Worm (Caenorhabditis elegans) whole organism, L3 larva: ENCODE results near the gene mltn-9.

Experiments used
- ZK546.5 ChIP-seq: sonication (generic microtip); optimal IDR thresholded peaks from 2 replicates; lab custom pipeline; 2017; ENCODE audit warnings: missing biosample characterization, missing genetic modification characterization
- aly-2 ChIP-seq: fragments of 150-350 bp; optimal IDR thresholded peaks from 2 replicates; lab custom pipeline; 2014; ENCODE audit warnings: missing biosample characterization, missing genetic modification characterization
- ama-1 ChIP-seq: fragments of 150-350 bp; optimal IDR thresholded peaks from 2 replicates; lab custom pipeline; 2018
- ceh-16 ChIP-seq: sonication (generic microtip); optimal IDR thresholded peaks from 2 replicates; lab custom pipeline; 2017; ENCODE audit warnings: missing biosample characterization, missing genetic modification characterization
- ceh-28 ChIP-seq: fragments of 150-350 bp; optimal IDR thresholded peaks from 2 replicates; lab custom pipeline; 2014; ENCODE audit warnings: missing biosample characterization, missing genetic modification reagents, missing genetic modification characterization
- ceh-82 ChIP-seq: fragments of 150-350 bp; optimal IDR thresholded peaks from 2 replicates; lab custom pipeline; 2014; ENCODE audit warnings: missing biosample characterization, missing genetic modification characterization
- elt-1 ChIP-seq: fragments of 150-350 bp; optimal IDR thresholded peaks from 2 replicates; lab custom pipeline; 2014; ENCODE audit warnings: missing biosample characterization, missing genetic modification characterization
- elt-2 ChIP-seq: sonication (generic microtip); optimal IDR thresholded peaks from 2 replicates; lab custom pipeline; 2016; ENCODE audit warnings: missing genetic modification reagents, mild to moderate bottlenecking, missing genetic modification characterization, missing compliant biosample characterization
- elt-3 ChIP-seq, 3 experiments: fragments of 150-350 bp in 1 of 3; sonication (generic microtip) in 2 of 3; optimal IDR thresholded peaks; 2 replicates in 2 of 3; 4 replicates in 1 of 3; lab custom pipeline; 2014 to 2017; ENCODE audit warnings: missing biosample characterization in 3 of 3, missing genetic modification characterization in 3 of 3
- eor-1 ChIP-seq, 2 experiments: fragments of 150-350 bp; optimal IDR thresholded peaks; 2 replicates each; lab custom pipeline; 2014 to 2018; ENCODE audit warnings: missing biosample characterization in 2 of 2, missing genetic modification characterization in 2 of 2
- fkh-10 ChIP-seq: sonication (generic microtip); optimal IDR thresholded peaks from 2 replicates; lab custom pipeline; 2017; ENCODE audit warnings: missing biosample characterization, missing genetic modification reagents, missing genetic modification characterization
- fkh-2 ChIP-seq: fragments of 150-350 bp; optimal IDR thresholded peaks from 2 replicates; lab custom pipeline; 2014; ENCODE audit warnings: missing biosample characterization, missing genetic modification reagents, missing genetic modification characterization
- hmg-11 ChIP-seq: sonication (generic microtip); optimal IDR thresholded peaks from 2 replicates; lab custom pipeline; 2016; ENCODE audit warnings: missing genetic modification characterization, missing compliant biosample characterization
- jun-1 ChIP-seq: fragments of 150-350 bp; optimal IDR thresholded peaks from 2 replicates; lab custom pipeline; 2014; ENCODE audit warnings: missing biosample characterization, missing genetic modification reagents, missing genetic modification characterization
- lin-39 ChIP-seq: fragments of 150-350 bp; optimal IDR thresholded peaks from 2 replicates; lab custom pipeline; 2018; ENCODE audit warnings: missing biosample characterization, missing genetic modification reagents, missing genetic modification characterization
- lsy-12 ChIP-seq: sonication (generic microtip); optimal IDR thresholded peaks from 2 replicates; lab custom pipeline; 2016; ENCODE audit warnings: mild to moderate bottlenecking, missing genetic modification characterization, missing compliant biosample characterization
- nfya-1 ChIP-seq: sonication (generic microtip); optimal IDR thresholded peaks from 2 replicates; lab custom pipeline; 2017; ENCODE audit warnings: missing genetic modification characterization, mild to moderate bottlenecking, missing compliant biosample characterization, antibody characterized with exemption, moderate library complexity; ENCODE audit not compliant: insufficient read depth
- nhr-11 ChIP-seq: fragments of 150-350 bp; optimal IDR thresholded peaks from 2 replicates; lab custom pipeline; 2014; ENCODE audit warnings: missing biosample characterization, missing genetic modification characterization
- nhr-12 ChIP-seq: fragments of 150-350 bp; optimal IDR thresholded peaks from 2 replicates; lab custom pipeline; 2014; ENCODE audit warnings: missing biosample characterization, missing genetic modification characterization
- nhr-23 ChIP-seq: fragments of 150-350 bp; optimal IDR thresholded peaks from 2 replicates; lab custom pipeline; 2014; ENCODE audit warnings: missing biosample characterization, missing genetic modification reagents, missing genetic modification characterization
- nhr-237 ChIP-seq: fragments of 150-350 bp; optimal IDR thresholded peaks from 2 replicates; lab custom pipeline; 2014; ENCODE audit warnings: missing biosample characterization, missing genetic modification characterization
- nhr-25 ChIP-seq: sonication (generic microtip); optimal IDR thresholded peaks from 2 replicates; lab custom pipeline; 2017; ENCODE audit warnings: missing biosample characterization, missing genetic modification characterization
- nhr-43 ChIP-seq: sonication (generic microtip); optimal IDR thresholded peaks from 2 replicates; lab custom pipeline; 2016; ENCODE audit warnings: mild to moderate bottlenecking, missing genetic modification characterization, missing compliant biosample characterization; ENCODE audit not compliant: poor library complexity, severe bottlenecking
- nhr-67 ChIP-seq: fragments of 150-350 bp; optimal IDR thresholded peaks from 2 replicates; lab custom pipeline; 2014; ENCODE audit warnings: missing biosample characterization, missing genetic modification characterization
- nhr-76 ChIP-seq: fragments of 150-350 bp; sonication (generic microtip); optimal IDR thresholded peaks from 5 replicates; lab custom pipeline; 2014; ENCODE audit warnings: missing biosample characterization, missing genetic modification characterization
- nhr-77 ChIP-seq: fragments of 150-350 bp; optimal IDR thresholded peaks from 2 replicates; lab custom pipeline; 2014; ENCODE audit warnings: missing biosample characterization, missing genetic modification characterization
- pqm-1 ChIP-seq: fragments of 150-350 bp; optimal IDR thresholded peaks from 2 replicates; lab custom pipeline; 2017; ENCODE audit warnings: missing biosample characterization, missing genetic modification characterization, inconsistent platforms
- sea-2 ChIP-seq: fragments of 150-350 bp; sonication (generic microtip); optimal IDR thresholded peaks from 4 replicates; lab custom pipeline; 2014; ENCODE audit warnings: missing biosample characterization, missing genetic modification reagents, missing genetic modification characterization
- skn-1 ChIP-seq: fragments of 150-350 bp; optimal IDR thresholded peaks from 2 replicates; lab custom pipeline; 2014; ENCODE audit warnings: missing biosample characterization, missing genetic modification characterization
- snpc-4 ChIP-seq: fragments of 150-350 bp; optimal IDR thresholded peaks from 2 replicates; lab custom pipeline; 2014; ENCODE audit warnings: missing biosample characterization, missing genetic modification characterization
- tbx-2 ChIP-seq: sonication (generic microtip); optimal IDR thresholded peaks from 2 replicates; lab custom pipeline; 2016; ENCODE audit warnings: mild to moderate bottlenecking, missing genetic modification characterization, missing compliant biosample characterization
- unc-62 ChIP-seq: fragments of 150-350 bp; sonication (generic microtip); optimal IDR thresholded peaks from 4 replicates; lab custom pipeline; 2014; ENCODE audit warnings: missing biosample characterization, missing genetic modification reagents, missing genetic modification characterization
- zag-1 ChIP-seq: fragments of 150-350 bp; optimal IDR thresholded peaks from 2 replicates; lab custom pipeline; 2014; ENCODE audit warnings: missing biosample characterization, missing genetic modification characterization
- ztf-11 ChIP-seq: fragments of 150-350 bp; optimal IDR thresholded peaks from 2 replicates; lab custom pipeline; 2014; ENCODE audit warnings: missing biosample characterization, missing genetic modification characterization
- ztf-4 ChIP-seq: fragments of 150-350 bp; optimal IDR thresholded peaks from 2 replicates; lab custom pipeline; 2014; ENCODE audit warnings: missing biosample characterization, missing genetic modification characterization

The mltn-9 gene

DNA sequence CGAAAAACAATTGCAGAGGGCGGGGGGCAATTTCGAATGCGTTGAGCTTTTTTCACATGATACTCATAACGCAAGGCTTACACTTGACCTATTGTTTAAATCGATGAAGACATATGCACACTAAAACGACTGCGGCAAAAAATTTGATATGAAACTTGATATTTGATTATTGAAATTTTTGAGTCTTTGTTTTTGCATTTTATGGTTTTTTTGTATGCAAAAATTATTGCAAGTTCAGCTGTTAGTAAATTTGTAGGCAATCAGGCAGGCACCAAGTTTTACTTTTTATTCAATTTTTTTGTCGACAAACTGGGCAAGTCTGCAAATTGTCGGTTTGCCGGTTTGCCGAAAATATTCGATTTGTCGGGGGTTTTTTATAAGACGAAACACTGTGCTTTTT lies 9.7 kb upstream of the mltn-9 start, which contains the start of gene arl-3:
Gene arl-3, plus strand, starts transcription at position 301 of the 400 bp plus-strand sequence.
- TF ChIP-seq skn-1 (peak; percentile 7), ztf-11 (tag; lab: Kevin White, UChicago) (no peak)

DNA sequence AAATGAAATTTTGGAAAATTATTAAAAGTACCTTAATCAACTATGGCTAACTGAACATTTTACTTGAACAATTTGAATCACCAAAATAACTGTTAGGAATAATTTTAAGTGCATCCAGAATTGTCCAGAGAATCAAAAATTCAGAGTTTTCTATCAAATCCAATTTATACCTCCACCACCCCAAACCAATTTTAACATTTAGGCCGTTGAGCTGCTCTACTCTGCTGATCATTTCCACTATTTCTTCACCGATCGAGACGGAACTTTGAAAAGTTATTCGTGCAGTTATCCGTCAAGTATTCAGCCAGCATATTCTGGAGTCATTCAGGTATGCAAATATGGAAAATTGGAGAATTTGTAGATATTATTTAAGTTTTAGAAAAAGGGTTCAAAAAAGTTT lies 7.3 kb upstream of the mltn-9 start:
- TF ChIP-seq nhr-11 (no peak), ama-1 (lab: Kevin White, UChicago) (peak; percentile 92), ztf-4 (tag; lab: Kevin White, UChicago) (peak; percentile 71)

DNA sequence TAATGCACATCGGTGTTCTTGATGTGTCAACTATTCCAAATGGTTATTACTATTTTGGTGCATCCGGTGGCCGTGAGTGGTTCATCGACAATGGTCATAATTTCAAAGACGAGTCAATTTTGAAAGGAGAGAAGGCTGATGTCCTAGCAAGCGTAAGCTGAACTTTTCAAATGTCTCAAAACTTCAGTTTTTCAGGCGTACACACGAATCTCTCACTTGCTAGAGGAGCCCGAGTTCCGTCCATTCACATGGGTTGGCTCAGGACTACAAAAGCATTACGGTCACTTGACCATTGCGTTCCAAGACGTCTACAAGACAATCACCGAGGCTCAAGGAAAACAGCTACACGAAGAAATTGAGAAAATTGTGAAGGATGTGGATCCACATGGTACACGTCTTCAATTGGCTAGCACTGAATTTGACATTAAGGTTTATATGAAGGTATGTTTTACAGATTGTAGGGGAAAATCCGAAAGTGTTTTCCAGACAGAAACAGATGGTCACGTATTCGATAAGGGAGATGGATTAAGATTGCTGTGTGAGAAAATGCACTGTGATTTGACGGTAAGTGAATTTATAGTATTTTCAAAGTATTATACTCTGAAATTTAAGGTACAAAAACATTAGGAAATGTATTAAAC lies 6.4 kb upstream of the mltn-9 start:
- TF ChIP-seq aly-2 = no peak
- peak; percentile 81 for TF ChIP-seq ama-1 (lab: Kevin White, UChicago)

DNA sequence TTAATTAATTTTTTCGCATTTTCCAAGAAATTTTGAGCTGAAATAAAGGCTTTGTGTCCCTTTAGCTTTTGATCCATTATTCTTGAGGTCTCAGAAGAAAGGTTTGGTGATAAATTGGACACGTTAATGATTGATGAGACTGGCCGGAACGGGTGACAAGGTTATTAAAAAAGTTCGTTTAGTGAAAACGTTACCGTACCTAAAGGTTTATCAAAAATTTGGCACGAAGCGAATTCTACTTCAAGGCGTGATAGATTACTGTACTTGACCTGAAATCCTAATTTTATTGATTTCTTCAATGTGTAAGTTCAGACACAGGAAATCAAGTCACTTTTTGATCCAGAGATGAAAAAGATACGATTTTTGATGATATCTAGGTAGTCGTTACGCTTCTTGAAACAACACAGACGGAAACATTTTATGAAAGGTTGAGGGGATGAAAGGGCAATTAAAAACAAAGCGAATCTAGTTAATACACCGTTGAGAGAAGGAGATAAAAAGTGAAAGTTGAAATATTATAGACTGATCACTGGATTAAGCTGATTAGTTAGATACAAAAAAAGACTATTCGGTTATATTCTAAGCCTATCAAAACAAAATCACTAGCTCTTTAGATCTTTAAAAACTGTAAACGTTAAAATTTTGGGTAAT lies 5.2 kb upstream of the mltn-9 start:
- TF ChIP-seq eor-1 (tag; optimal IDR thresholded peaks at IDR 0.05; lab: Kevin White, UChicago) = no peak
- no peak for TF ChIP-seq nfya-1 (tag; lab: Kevin White, UChicago)
- TF ChIP-seq sea-2 (GFP tag; lab: Kevin White, UChicago) = no peak
- no peak for TF ChIP-seq nhr-77
- no peak for TF ChIP-seq ceh-28
- no peak for TF ChIP-seq nhr-23 (tag; lab: Kevin White, UChicago)
- TF ChIP-seq elt-2 (tag; lab: Kevin White, UChicago) = peak; percentile 15
- no peak for TF ChIP-seq lsy-12 (tag; lab: Kevin White, UChicago)
- no peak for TF ChIP-seq snpc-4 (tag; lab: Kevin White, UChicago)
- no peak for TF ChIP-seq zag-1 (tag; lab: Kevin White, UChicago)
- TF ChIP-seq nhr-11 = no peak
- no peak for TF ChIP-seq ZK546.5
- peak; percentile 24 for TF ChIP-seq ztf-4 (tag; lab: Kevin White, UChicago)
- no peak for TF ChIP-seq jun-1
- no peak for TF ChIP-seq nhr-67 (tag; lab: Kevin White, UChicago)
- no peak for TF ChIP-seq tbx-2 (tag; lab: Kevin White, UChicago)
- no peak for TF ChIP-seq lin-39 (tag; lab: Kevin White, UChicago)
- TF ChIP-seq skn-1 = no peak
- TF ChIP-seq nhr-237 (tag; lab: Kevin White, UChicago) = no peak
- no peak for TF ChIP-seq nhr-25
- TF ChIP-seq elt-3 (tag; optimal IDR thresholded peaks at IDR 0.05; lab: Kevin White, UChicago) = no peak
- no peak for TF ChIP-seq nhr-12 (tag; lab: Kevin White, UChicago)
- no peak for TF ChIP-seq ztf-11 (tag; lab: Kevin White, UChicago)
- no peak for TF ChIP-seq fkh-2 (tag; lab: Kevin White, UChicago)
- TF ChIP-seq fkh-10 (GFP tag; lab: Kevin White, UChicago) = no peak
- TF ChIP-seq elt-1 = peak; percentile 39
- TF ChIP-seq nhr-76 (tag; lab: Kevin White, UChicago) = no peak
- TF ChIP-seq unc-62 (GFP tag; lab: Kevin White, UChicago) = no peak
- peak; percentile 65 for TF ChIP-seq ama-1 (lab: Kevin White, UChicago)
- TF ChIP-seq hmg-11 = no peak
- no peak for TF ChIP-seq nhr-43
- no peak for TF ChIP-seq ceh-16 (tag; lab: Kevin White, UChicago)
- no peak for TF ChIP-seq pqm-1 (tag; lab: Kevin White, UChicago)
- TF ChIP-seq aly-2 = no peak
- TF ChIP-seq ceh-82 (tag; lab: Kevin White, UChicago) = no peak

DNA sequence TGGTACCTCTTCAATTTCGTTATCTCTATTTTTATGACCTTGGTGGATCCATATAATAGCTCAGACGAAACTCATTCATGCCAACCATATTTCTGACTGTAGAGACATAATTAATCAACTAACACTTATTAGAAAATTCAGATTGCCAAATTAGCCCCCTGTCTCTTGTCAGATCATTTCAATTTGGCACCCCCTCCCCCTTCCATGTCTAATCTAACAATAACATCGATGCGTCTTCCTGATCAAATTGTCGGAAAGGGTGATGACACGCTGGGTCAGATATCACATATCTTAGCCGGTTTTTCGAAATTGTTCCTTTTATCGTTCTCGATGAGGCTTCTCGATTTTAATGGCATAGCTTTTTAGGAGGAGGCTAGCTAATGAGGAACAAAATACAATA lies 4.5 kb upstream of the mltn-9 start:
- TF ChIP-seq ama-1 (lab: Kevin White, UChicago) (peak; percentile 45), ztf-4 (tag; lab: Kevin White, UChicago) (no peak), lsy-12 (tag; lab: Kevin White, UChicago) (no peak)
